Fruit fly (Drosophila melanogaster): Measurements from ENCODE around the gene CG5645.

Gene CG5645

DNA sequence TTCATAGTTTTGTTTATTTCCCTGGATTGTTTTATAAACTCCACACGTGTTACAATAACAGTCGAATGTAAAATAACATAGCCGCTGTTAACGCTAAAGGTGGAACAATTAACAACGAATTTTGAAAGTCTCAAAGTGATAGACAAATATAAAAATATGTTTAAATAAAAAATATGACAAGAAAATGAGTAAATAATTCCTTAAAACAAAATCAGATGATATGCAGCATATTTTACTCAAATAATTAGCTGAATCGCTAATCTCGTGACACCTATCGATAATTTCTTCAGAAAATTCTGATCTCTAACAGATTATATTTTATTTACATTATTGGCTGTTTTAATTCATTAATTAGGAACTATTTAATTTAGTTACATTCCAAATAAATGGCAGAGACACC lies at the start of gene CG5645, which contains the start of gene Atg12:
Gene CG5645, minus strand, starts transcription at position 77 of the 400 bp plus-strand sequence.
Gene Atg12, plus strand, starts transcription at position 338 of the 400 bp plus-strand sequence.
- no peak for TF ChIP-seq psq (optimal IDR thresholded peaks at IDR 0.05)
- TF ChIP-seq Myc (optimal IDR thresholded peaks at IDR 0.05), result no peak
- TF ChIP-seq Sin3A (optimal IDR thresholded peaks at IDR 0.05), result no peak
- no peak for TF ChIP-seq h (optimal IDR thresholded peaks at IDR 0.05)
- TF ChIP-seq ttk (optimal IDR thresholded peaks at IDR 0.05), result no peak
- no peak for TF ChIP-seq insv (optimal IDR thresholded peaks at IDR 0.05)

DNA sequence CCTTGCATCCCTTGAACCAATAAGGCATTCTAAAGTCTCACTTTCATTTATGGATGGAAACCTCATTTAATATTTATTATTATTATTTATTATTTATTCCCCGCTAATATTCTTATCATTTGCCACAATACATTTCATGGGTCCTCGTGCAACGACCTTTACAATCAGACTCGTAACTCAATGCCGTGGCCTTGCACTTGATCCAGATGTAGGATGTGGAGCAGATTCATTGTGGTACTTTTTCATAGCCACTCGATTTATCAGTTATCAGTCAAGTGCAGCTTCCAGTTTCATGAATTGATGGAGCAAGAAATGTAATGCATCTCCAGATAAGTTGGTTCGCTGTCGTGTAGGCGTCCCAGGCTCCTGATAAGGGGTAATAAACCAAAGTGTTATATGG lies 48.8 kb upstream of the CG5645 start:
- TF ChIP-seq Myc (optimal IDR thresholded peaks at IDR 0.05), result no peak
- TF ChIP-seq psq (optimal IDR thresholded peaks at IDR 0.05), result no peak
- no peak for TF ChIP-seq ttk (optimal IDR thresholded peaks at IDR 0.05)
- no peak for TF ChIP-seq insv (optimal IDR thresholded peaks at IDR 0.05)
- no peak for TF ChIP-seq h (optimal IDR thresholded peaks at IDR 0.05)
- no peak for TF ChIP-seq Sin3A (optimal IDR thresholded peaks at IDR 0.05)

DNA sequence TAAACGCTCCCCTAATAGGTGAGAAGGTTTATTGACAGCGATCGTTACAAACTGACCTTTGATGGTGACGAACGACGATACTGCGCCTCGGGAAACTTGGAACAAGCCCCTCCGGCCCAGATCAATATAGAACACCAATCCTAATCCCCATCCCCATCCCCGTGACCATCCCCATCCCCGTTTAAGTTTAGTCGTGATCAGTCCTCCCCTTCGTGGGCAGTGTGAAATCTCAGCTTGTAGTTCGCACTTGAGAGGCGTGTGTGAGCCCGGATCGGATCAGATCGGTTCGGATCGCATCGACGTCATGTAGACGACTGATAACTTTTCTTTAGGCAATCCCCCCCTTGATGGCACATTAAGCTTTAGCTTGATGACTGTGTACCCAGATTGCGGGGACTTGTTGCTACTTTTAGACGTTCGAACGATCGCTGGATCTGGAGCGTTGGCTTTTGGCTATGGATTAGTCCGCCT lies 48.1 kb upstream of the CG5645 start, which contains the start of gene Miox:
Gene Miox, plus strand, starts transcription at position 421 of the 471 bp plus-strand sequence.
- TF ChIP-seq h (optimal IDR thresholded peaks at IDR 0.05), result no peak
- no peak for TF ChIP-seq insv (optimal IDR thresholded peaks at IDR 0.05)
- no peak for TF ChIP-seq Sin3A (optimal IDR thresholded peaks at IDR 0.05)
- no peak for TF ChIP-seq psq (optimal IDR thresholded peaks at IDR 0.05)
- TF ChIP-seq Myc (optimal IDR thresholded peaks at IDR 0.05), result no peak
- no peak for TF ChIP-seq ttk (optimal IDR thresholded peaks at IDR 0.05)

DNA sequence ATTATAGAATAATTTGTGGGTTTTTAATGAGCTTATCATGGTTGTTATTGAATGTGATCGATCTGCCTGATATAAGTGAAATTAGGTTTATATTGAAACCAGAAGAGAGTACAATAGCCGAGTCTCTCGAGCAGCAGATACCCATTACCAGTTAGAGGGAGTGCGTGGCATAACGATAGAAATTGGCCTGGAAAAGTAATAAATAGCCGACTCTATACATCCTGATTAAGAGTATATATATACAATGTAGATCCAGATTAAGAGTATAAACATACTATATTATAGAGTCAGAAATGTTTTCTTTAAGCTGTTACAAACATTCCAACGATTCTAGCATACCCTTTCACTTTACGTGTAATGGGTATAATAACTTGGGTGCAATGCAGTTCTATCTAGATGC lies 47.5 kb upstream of the CG5645 start:
- TF ChIP-seq Myc (optimal IDR thresholded peaks at IDR 0.05) (no peak), Sin3A (optimal IDR thresholded peaks at IDR 0.05) (no peak), insv (optimal IDR thresholded peaks at IDR 0.05) (no peak), h (optimal IDR thresholded peaks at IDR 0.05) (no peak), ttk (optimal IDR thresholded peaks at IDR 0.05) (no peak), psq (optimal IDR thresholded peaks at IDR 0.05) (no peak)

DNA sequence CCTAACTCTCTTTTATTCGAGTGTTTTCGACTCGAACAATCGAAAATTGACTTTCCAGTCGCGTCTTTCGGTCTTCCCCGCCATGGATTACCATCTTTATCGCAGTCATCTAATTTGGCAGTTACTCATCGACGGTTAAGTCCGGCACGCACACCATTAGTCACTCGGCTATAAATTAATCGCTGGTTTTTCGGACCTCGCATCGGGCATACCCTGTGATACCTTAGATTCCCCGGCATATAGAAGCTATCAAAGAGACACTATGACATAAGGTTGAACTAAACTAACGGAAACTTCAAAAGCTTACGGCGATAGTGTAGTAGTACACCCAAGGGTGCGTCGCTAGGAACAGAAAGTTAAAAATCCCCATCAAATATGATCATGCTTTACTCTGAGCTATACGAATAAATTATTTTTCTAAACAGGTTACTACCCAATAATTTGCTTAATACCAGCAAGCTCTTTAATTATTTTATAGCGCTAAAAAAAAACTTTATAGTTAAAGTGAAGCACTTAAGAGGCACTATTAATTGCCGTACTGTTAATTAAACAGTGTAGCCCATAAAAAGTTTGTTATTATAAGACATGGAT lies 42.4 kb upstream of the CG5645 start:
- TF ChIP-seq Sin3A (optimal IDR thresholded peaks at IDR 0.05) (no peak), Myc (optimal IDR thresholded peaks at IDR 0.05) (no peak), psq (optimal IDR thresholded peaks at IDR 0.05) (no peak), insv (optimal IDR thresholded peaks at IDR 0.05) (no peak), ttk (optimal IDR thresholded peaks at IDR 0.05) (no peak), h (optimal IDR thresholded peaks at IDR 0.05) (no peak)

DNA sequence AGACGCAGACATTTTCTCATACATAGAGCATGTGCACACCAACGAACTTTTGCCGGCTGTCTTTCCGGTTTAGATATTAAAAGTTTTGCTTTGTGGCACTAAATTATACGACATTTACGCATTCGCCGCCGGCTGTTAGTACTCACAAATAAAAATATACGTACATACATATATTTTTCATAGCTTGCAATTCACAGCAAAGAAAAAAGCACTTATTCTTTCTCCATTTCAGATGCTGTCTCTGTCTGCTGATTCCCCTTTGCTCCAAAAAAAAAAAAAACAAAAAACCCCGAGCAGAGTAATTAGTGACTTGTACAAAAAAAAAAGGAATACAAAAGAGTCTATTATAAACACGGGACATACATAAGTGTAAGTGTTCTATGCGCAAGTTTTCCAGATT lies 40.8 kb upstream of the CG5645 start, which contains the start of gene CAH2:
Gene CAH2, plus strand, starts transcription at position 301 of the 400 bp plus-strand sequence.
- TF ChIP-seq Myc (optimal IDR thresholded peaks at IDR 0.05), result no peak
- TF ChIP-seq h (optimal IDR thresholded peaks at IDR 0.05), result no peak
- TF ChIP-seq psq (optimal IDR thresholded peaks at IDR 0.05), result no peak
- no peak for TF ChIP-seq ttk (optimal IDR thresholded peaks at IDR 0.05)
- TF ChIP-seq insv (optimal IDR thresholded peaks at IDR 0.05), result no peak
- TF ChIP-seq Sin3A (optimal IDR thresholded peaks at IDR 0.05), result no peak

DNA sequence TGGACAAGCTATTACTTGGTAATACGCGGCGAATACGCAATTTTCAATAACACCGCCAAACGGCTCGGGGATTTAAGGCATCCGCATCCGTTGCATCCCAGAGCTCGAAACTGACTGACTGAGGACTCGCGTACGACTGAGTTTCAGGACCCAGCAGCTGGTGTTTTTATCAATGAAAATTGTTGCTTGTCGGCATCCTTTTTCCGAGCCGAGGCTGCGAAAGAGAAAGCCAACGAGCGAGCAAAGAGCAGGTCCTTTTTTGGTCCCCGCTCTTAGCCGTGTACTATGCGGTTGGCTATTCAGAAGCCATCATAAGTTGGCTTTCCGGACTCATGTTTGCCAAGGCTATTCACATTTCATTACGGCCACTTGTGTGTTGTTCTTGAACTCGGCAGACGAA lies 38.9 kb upstream of the CG5645 start, which contains the start of gene Rh7:
Gene Rh7, minus strand, starts transcription at position 101 of the 400 bp plus-strand sequence.
- TF ChIP-seq insv (optimal IDR thresholded peaks at IDR 0.05) (no peak), Sin3A (optimal IDR thresholded peaks at IDR 0.05) (no peak), psq (optimal IDR thresholded peaks at IDR 0.05) (no peak), Myc (optimal IDR thresholded peaks at IDR 0.05) (no peak), h (optimal IDR thresholded peaks at IDR 0.05) (no peak), ttk (optimal IDR thresholded peaks at IDR 0.05) (no peak)

DNA sequence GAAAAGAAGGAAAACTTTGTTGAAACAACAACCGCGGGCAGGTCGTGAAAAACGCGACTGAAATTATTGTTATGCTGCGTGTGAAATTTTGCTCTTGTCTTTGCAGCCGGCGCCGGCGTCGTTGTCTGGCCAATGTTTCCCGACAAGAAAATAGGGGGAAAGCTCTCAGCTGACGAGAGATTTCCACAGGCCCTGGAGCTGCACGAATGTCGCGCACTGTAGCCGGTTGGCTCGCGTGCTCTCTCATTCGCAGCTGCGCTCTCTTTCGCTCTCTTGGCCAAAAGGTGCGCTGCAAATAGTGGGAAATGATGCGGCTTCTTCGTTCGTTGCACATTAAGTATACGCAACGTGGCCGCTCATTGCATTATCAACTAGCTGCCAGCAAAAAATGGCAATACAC lies 27.2 kb upstream of the CG5645 start, which contains the start of gene CG9760:
Gene CG9760, minus strand, starts transcription at position 43 of the 400 bp plus-strand sequence.
- TF ChIP-seq h (optimal IDR thresholded peaks at IDR 0.05) (no peak), Sin3A (optimal IDR thresholded peaks at IDR 0.05) (no peak), Myc (optimal IDR thresholded peaks at IDR 0.05) (no peak), ttk (optimal IDR thresholded peaks at IDR 0.05) (no peak), insv (optimal IDR thresholded peaks at IDR 0.05) (no peak), psq (optimal IDR thresholded peaks at IDR 0.05) (no peak)

DNA sequence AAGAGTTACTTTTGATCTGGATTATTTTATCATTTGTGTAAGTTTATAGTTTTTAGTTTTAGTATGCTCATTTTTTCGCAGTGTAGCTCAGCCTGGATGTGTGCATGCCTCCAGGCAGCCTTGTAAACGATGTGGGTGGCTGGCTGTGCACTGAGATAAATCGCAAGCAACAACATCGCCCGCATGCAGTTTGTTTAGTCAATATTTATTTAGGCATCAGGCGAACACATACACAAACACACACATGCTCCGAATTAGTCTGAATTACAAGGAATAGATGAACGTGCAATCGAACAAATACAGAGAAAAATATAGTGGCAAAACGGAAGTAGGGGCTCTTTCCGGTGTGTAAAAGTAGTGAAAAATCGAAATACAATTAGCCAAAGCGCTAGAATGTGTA lies 26.6 kb upstream of the CG5645 start:
- no peak for TF ChIP-seq ttk (optimal IDR thresholded peaks at IDR 0.05)
- no peak for TF ChIP-seq psq (optimal IDR thresholded peaks at IDR 0.05)
- TF ChIP-seq Myc (optimal IDR thresholded peaks at IDR 0.05), result no peak
- TF ChIP-seq insv (optimal IDR thresholded peaks at IDR 0.05), result no peak
- no peak for TF ChIP-seq h (optimal IDR thresholded peaks at IDR 0.05)
- no peak for TF ChIP-seq Sin3A (optimal IDR thresholded peaks at IDR 0.05)

DNA sequence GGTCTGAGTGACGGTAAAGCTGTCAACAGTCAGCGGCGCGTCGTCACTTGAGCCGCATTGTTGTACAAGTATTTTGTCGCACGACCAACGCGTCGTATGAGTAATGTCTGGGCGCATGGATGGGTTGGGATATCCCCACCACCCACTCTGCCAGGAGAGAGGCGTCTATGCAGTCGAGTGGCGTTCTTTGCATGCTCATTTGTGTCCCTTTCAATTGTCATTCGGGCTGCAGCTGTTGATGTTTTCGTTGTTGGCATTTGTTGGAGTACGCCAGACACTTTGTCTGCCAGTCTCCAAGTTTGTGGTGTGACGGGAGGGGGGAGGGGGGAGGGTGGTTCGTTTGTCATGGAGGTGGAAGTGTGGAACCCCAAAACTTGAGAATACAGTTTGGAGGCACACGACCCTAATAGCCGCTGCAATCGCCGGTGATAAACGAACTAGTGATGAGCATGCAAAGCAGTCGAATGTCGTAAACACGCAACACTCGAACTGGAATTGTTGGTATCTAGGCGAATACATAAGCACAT lies 25.7 kb upstream of the CG5645 start:
- TF ChIP-seq psq (optimal IDR thresholded peaks at IDR 0.05), result no peak
- TF ChIP-seq Myc (optimal IDR thresholded peaks at IDR 0.05), result no peak
- TF ChIP-seq insv (optimal IDR thresholded peaks at IDR 0.05), result no peak

DNA sequence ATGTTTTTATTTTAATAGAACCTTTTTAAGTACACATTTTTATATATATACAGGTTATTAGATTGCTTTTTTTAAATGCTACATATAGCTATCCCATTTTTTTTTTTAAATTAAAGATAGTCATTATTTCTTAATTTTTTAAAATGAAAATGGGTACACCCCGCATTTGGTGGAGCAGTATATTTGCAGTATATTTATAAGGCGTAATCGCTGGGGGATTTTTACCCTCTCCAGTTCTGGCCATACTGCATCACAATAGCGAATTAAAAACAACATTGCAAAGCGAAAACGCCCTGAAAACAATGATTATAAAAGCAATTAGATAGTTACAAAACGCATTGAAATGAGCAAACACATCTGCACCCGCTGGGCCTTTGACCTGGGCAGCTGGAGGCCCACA lies 12.5 kb upstream of the CG5645 start, which contains the start of gene CG32099:
Gene CG32099, plus strand, starts transcription at position 250 of the 400 bp plus-strand sequence.
- TF ChIP-seq ttk (optimal IDR thresholded peaks at IDR 0.05) (no peak), insv (optimal IDR thresholded peaks at IDR 0.05) (no peak), Myc (optimal IDR thresholded peaks at IDR 0.05) (no peak), Sin3A (optimal IDR thresholded peaks at IDR 0.05) (no peak), h (optimal IDR thresholded peaks at IDR 0.05) (no peak)

DNA sequence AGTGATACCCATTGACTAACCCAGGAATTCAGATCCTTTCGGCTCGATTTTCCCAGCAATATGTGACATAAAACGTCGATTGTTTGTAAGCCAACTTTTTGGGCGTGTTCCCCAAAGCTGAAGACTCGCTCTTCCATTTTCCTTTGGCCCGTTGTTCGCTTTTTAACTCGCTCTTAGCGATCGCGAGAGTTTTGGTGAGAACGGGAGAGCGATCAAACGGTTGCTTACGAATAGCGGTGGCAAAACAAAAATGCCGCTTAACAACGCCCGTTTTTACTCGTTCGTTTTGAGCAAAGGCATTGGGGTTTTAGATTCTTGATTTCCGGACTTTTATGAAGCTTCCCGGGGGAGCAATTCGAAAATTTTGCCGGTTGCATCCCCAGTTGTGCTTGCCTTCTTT lies 10.5 kb upstream of the CG5645 start:
- TF ChIP-seq insv (optimal IDR thresholded peaks at IDR 0.05) (no peak), psq (optimal IDR thresholded peaks at IDR 0.05) (no peak), ttk (optimal IDR thresholded peaks at IDR 0.05) (no peak), Myc (optimal IDR thresholded peaks at IDR 0.05) (no peak), Sin3A (optimal IDR thresholded peaks at IDR 0.05) (no peak), h (optimal IDR thresholded peaks at IDR 0.05) (no peak)

All from Kc167 (cell line).